Worm (Caenorhabditis elegans): ENCODE data around the gene scvp-1.

DNA sequence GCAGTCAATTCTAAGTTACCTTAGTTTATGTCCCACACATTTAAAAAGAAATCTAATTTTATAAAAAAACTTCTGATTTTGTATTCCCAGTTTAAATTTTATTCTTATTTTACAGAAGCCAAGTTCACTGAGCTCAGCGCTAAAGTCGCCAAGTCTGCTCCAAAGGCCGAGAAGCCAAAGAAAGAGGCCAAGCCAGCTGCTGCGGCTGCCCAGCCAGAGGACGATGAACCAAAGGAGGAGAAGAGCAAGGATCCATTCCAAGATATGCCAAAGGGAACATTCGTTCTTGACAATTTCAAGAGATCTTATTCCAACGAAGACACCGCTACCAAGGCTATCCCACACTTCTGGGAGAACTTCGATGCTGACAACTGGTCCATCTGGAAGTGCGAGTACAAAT lies 35.8 kb upstream of the scvp-1 start:
- TF ChIP-seq snpc-4 (tag; optimal IDR thresholded peaks at IDR 0.05), result no peak
- no peak for TF ChIP-seq ZK546.5 (tag; optimal IDR thresholded peaks at IDR 0.05)
- no peak for TF ChIP-seq ama-1 (optimal IDR thresholded peaks at IDR 0.05)

All from whole organism, L3 larva.